Worm (Caenorhabditis elegans) whole organism, young adult: ENCODE data around the gene T28C12.6.

Source experiments
- B0336.3 ChIP-seq: fragments of 200-800 bp; sonication (Bioruptor generic); IDR thresholded peaks from 2 replicates; pipeline ENCODE4 v1.3.6; 2022; ENCODE audit warnings: missing genetic modification characterization, missing compliant biosample characterization
- C06A6.2 ChIP-seq: fragments of 200-800 bp; sonication (Bioruptor generic); conservative IDR thresholded peaks from 2 replicates; pipeline ENCODE4 v1.3.6; 2022; ENCODE audit warnings: missing genetic modification characterization, missing compliant biosample characterization
- F57C9.4 ChIP-seq: sonication (generic microtip); optimal IDR thresholded peaks from 2 replicates; lab custom pipeline; 2017; ENCODE audit warnings: mild to moderate bottlenecking, missing genetic modification characterization, missing compliant biosample characterization
- K12H6.12 ChIP-seq: fragments of 200-800 bp; sonication (Bioruptor generic); optimal IDR thresholded peaks from 2 replicates; lab custom pipeline; 2018; ENCODE audit warnings: mild to moderate bottlenecking, missing genetic modification characterization, missing compliant biosample characterization
- T07F8.4 ChIP-seq: sonication (generic microtip); optimal IDR thresholded peaks from 2 replicates; lab custom pipeline; 2016; ENCODE audit warnings: mild to moderate bottlenecking, missing genetic modification characterization, moderate library complexity, missing compliant biosample characterization
- atf-7 ChIP-seq: sonication (generic microtip); optimal IDR thresholded peaks from 2 replicates; lab custom pipeline; 2017; ENCODE audit warnings: mild to moderate bottlenecking, missing genetic modification characterization, missing compliant biosample characterization
- attf-6 ChIP-seq: fragments of 200-800 bp; sonication (Bioruptor generic); IDR thresholded peaks from 2 replicates; pipeline ENCODE4 v1.3.6; 2022; ENCODE audit warnings: missing genetic modification reagents, missing genetic modification characterization, missing compliant biosample characterization
- bed-1 ChIP-seq: fragments of 200-800 bp; sonication (Bioruptor generic); IDR thresholded peaks from 2 replicates; pipeline ENCODE4 v1.3.6; 2022; ENCODE audit warnings: missing genetic modification reagents, missing genetic modification characterization, missing compliant biosample characterization
- cebp-1 ChIP-seq, 2 experiments: fragments of 200-800 bp in 1 of 2; sonication (Bioruptor generic) in 1 of 2; sonication (generic microtip) in 1 of 2; IDR thresholded peaks in 1 of 2; optimal IDR thresholded peaks in 1 of 2; 2 replicates each; pipeline versions ENCODE4 v1.3.6 to Lab custom; 2017 to 2022; ENCODE audit warnings: missing compliant biosample characterization in 2 of 2, missing genetic modification characterization in 2 of 2, mild to moderate bottlenecking in 1 of 2, missing genetic modification reagents in 1 of 2, moderate library complexity in 1 of 2
- chd-7 ChIP-seq: sonication (generic microtip); optimal IDR thresholded peaks from 2 replicates; lab custom pipeline; 2016; ENCODE audit warnings: mild to moderate bottlenecking, missing genetic modification characterization, moderate library complexity, missing compliant biosample characterization
- dox-1 ChIP-seq: fragments of 200-800 bp; sonication (Bioruptor generic); IDR thresholded peaks from 2 replicates; pipeline ENCODE4 v1.3.6; 2022; ENCODE audit warnings: missing genetic modification reagents, missing genetic modification characterization, missing compliant biosample characterization
- dpl-1 ChIP-seq: fragments of 150-350 bp; optimal IDR thresholded peaks from 2 replicates; lab custom pipeline; 2014; ENCODE audit warnings: missing biosample characterization, missing genetic modification reagents, missing genetic modification characterization
- him-1 ChIP-seq: sonication (generic microtip); optimal IDR thresholded peaks from 2 replicates; lab custom pipeline; 2016; ENCODE audit warnings: missing genotype, missing genetic modification reagents, missing genetic modification characterization, missing compliant biosample characterization
- lag-1 ChIP-seq: fragments of 200-800 bp; sonication (Bioruptor generic); IDR thresholded peaks from 2 replicates; pipeline ENCODE4 v1.3.6; 2022; ENCODE audit warnings: missing genetic modification reagents, missing genetic modification characterization, missing compliant biosample characterization
- let-607 ChIP-seq, 2 experiments: fragments of 200-800 bp in 1 of 2; sonication (Bioruptor generic) in 1 of 2; sonication (generic microtip) in 1 of 2; optimal IDR thresholded peaks; 2 replicates each; lab custom pipeline; 2016 to 2018; ENCODE audit warnings: mild to moderate bottlenecking in 2 of 2, missing compliant biosample characterization in 2 of 2, missing genetic modification characterization in 2 of 2, moderate library complexity in 2 of 2, missing genotype in 1 of 2
- lin-54 ChIP-seq: fragments of 200-800 bp; sonication (Bioruptor generic); optimal IDR thresholded peaks from 2 replicates; lab custom pipeline; 2018; ENCODE audit warnings: mild to moderate bottlenecking, missing genetic modification characterization, missing compliant biosample characterization
- lir-1 ChIP-seq: fragments of 200-800 bp; sonication (Bioruptor generic); conservative IDR thresholded peaks from 2 replicates; pipeline ENCODE4 v1.3.6; 2022; ENCODE audit warnings: missing genetic modification reagents, missing genetic modification characterization, missing compliant biosample characterization
- lsy-27 ChIP-seq: sonication (generic microtip); optimal IDR thresholded peaks from 2 replicates; lab custom pipeline; 2017; ENCODE audit warnings: missing genetic modification characterization, mild to moderate bottlenecking, missing compliant biosample characterization, antibody characterized with exemption, missing genotype, borderline replicate concordance; ENCODE audit not compliant: insufficient read depth
- mes-4 ChIP-seq: sonication (generic microtip); optimal IDR thresholded peaks from 2 replicates; lab custom pipeline; 2016; ENCODE audit warnings: missing genotype, missing genetic modification characterization, missing compliant biosample characterization
- mxl-1 ChIP-seq: sonication (generic microtip); optimal IDR thresholded peaks from 2 replicates; lab custom pipeline; 2016; ENCODE audit warnings: missing genetic modification characterization, missing compliant biosample characterization
- nfyb-1 ChIP-seq: fragments of 200-800 bp; sonication (Bioruptor generic); IDR thresholded peaks from 2 replicates; pipeline ENCODE4 v1.3.6; 2022; ENCODE audit warnings: missing genetic modification reagents, missing genetic modification characterization, missing compliant biosample characterization
- nhr-120 ChIP-seq: fragments of 200-800 bp; sonication (Bioruptor generic); IDR thresholded peaks from 2 replicates; pipeline ENCODE4 v1.3.6; 2022; ENCODE audit warnings: missing genetic modification characterization, missing compliant biosample characterization
- nhr-80 ChIP-seq: sonication (generic microtip); optimal IDR thresholded peaks from 2 replicates; lab custom pipeline; 2016; ENCODE audit warnings: missing genetic modification characterization, missing compliant biosample characterization
- pbrm-1 ChIP-seq: fragments of 200-800 bp; sonication (Bioruptor generic); IDR thresholded peaks from 2 replicates; pipeline ENCODE4 v1.3.6; 2022; ENCODE audit warnings: missing genetic modification reagents, missing genetic modification characterization, missing compliant biosample characterization
- rec-8 ChIP-seq, 2 experiments: sonication (generic microtip); optimal IDR thresholded peaks; 2 replicates each; lab custom pipeline; 2016; ENCODE audit warnings: mild to moderate bottlenecking in 2 of 2, missing genetic modification characterization in 2 of 2, missing genetic modification reagents in 2 of 2, missing genotype in 2 of 2, missing biosample characterization in 1 of 2, missing compliant biosample characterization in 1 of 2, moderate library complexity in 1 of 2
- sea-2 ChIP-seq: fragments of 200-800 bp; sonication (Bioruptor generic); IDR thresholded peaks from 2 replicates; pipeline ENCODE4 v1.3.6; 2022; ENCODE audit warnings: missing genetic modification characterization, missing compliant biosample characterization
- snpc-1.3 ChIP-seq: sonication (generic microtip); optimal IDR thresholded peaks from 2 replicates; lab custom pipeline; 2017; ENCODE audit warnings: missing genetic modification characterization, mild to moderate bottlenecking, missing compliant biosample characterization, antibody characterized with exemption, moderate library complexity, missing genotype, missing genetic modification reagents; ENCODE audit not compliant: insufficient read depth
- snpc-3.4 ChIP-seq: sonication (generic microtip); optimal IDR thresholded peaks from 2 replicates; lab custom pipeline; 2017; ENCODE audit warnings: missing genetic modification characterization, mild to moderate bottlenecking, missing compliant biosample characterization, antibody characterized with exemption, moderate library complexity, missing genotype, missing genetic modification reagents
- sptf-2 ChIP-seq: fragments of 200-800 bp; sonication (Bioruptor generic); optimal IDR thresholded peaks from 2 replicates; lab custom pipeline; 2018; ENCODE audit warnings: mild to moderate bottlenecking, missing genetic modification characterization, missing compliant biosample characterization
- zfh-2 ChIP-seq: fragments of 200-800 bp; sonication (Bioruptor generic); conservative IDR thresholded peaks from 2 replicates; pipeline ENCODE4 v1.3.6; 2022; ENCODE audit warnings: missing genetic modification reagents, missing genetic modification characterization, missing compliant biosample characterization

Gene T28C12.6

DNA sequence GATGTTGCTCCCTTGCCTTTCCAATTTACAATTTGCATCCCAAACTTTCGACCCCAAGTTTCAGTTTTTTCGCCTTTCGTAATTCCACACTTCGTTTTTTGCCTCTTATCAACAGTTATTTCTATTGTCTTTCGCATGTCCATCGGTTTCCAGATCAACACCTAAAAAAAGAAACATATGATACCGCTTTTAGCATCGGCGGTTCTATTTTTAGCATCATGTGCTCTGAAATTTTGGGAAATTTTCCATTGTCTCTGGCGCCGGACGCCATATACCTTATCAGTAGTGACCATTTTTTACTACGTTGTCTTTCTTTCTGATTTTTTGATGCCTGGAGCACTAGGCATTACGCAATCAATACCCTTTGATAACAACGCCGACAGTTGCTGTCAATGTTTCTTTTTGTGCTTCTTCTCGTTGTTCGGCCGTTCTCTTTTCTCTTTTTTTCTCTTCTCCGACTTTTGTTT, 20.1 kb upstream of the T28C12.6 start, which contains the start of gene bcl-11:
bcl-11 (plus strand) TSS at position 51 of the 467 bp plus-strand sequence.
- TF ChIP-seq atf-7, result peak; percentile 24
- TF ChIP-seq dox-1 (GFP tag; lab: Robert Waterston, UW), result peak; percentile 34; the same call in 1 of the 2 replicates
- no peak for TF ChIP-seq snpc-3.4 (tag; lab: Kevin White, UChicago)
- no peak; the same call in 1 of the 2 replicates for TF ChIP-seq cebp-1 (GFP tag; IDR thresholded peaks at IDR 0.05; lab: Robert Waterston, UW)
- peak; percentile 60 for TF ChIP-seq cebp-1 (tag; optimal IDR thresholded peaks at IDR 0.05; lab: Kevin White, UChicago)
- peak; percentile 90 for TF ChIP-seq nhr-80 (tag; lab: Kevin White, UChicago)
- no peak for TF ChIP-seq sea-2
- no peak for TF ChIP-seq bed-1 (GFP tag; lab: Robert Waterston, UW)
- TF ChIP-seq lin-54 (GFP tag; lab: Kevin White, UChicago), result no peak
- TF ChIP-seq let-607 (tag; optimal IDR thresholded peaks at IDR 0.05; lab: Kevin White, UChicago), result peak in 1 of 2 experiments; percentile 26
- no peak for TF ChIP-seq pbrm-1
- TF ChIP-seq K12H6.12 (tag; lab: Kevin White, UChicago), result no peak

DNA sequence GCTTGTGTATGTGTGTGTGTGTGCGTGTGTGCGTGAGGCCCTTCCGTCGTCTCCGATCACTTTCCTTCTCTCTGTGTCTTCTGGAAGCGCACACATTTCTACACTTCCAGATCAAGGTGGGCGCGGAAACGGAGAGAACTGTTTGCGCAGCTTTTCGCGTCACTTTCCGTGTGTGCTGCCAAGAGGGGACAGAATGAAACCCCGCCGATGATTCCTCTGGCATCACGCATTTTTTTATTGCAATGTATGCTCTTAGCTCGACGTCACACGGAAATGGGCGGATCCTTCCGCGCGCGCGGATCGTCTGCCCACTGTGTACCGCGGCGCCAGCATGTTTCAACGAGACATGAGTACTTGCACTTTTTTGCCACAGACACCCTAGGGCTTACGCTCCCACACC, 19.5 kb upstream of the T28C12.6 start:
- no peak for TF ChIP-seq nhr-80 (tag; lab: Kevin White, UChicago)
- no peak for TF ChIP-seq dpl-1 (GFP tag; lab: Kevin White, UChicago)
- peak; percentile 33; the same call in 1 of the 2 replicates for TF ChIP-seq dox-1 (GFP tag; lab: Robert Waterston, UW)
- TF ChIP-seq zfh-2 (GFP tag; lab: Robert Waterston, UW), result peak; percentile 87
- TF ChIP-seq, all 124 proteins: peak for 2

DNA sequence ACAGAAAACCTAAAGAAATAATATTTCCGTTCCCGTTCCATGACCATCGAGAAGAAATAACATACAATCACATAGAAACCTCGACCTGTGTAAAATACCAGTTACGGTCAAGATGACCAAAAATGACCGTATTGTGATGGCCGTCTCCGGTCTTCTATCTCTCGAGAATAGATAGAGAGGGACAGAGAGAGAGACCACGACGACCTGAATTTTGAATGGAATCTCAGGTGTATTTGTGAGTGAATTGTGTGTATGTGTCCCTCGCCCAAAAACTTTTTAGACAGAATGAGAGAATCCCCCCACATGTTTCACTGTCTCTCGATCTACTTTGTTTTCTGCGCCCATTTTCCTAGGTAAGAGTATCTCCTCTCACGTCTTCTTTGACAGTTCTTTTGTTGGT, 18.9 kb upstream of the T28C12.6 start:
- TF ChIP-seq mxl-1 (tag; lab: Kevin White, UChicago) (no peak), rec-8 (tag; optimal IDR thresholded peaks at IDR 0.05; lab: Kevin White, UChicago) (no peak), nfyb-1 (no peak), nhr-120 (GFP tag; lab: Robert Waterston, UW) (no peak), B0336.3 (GFP tag; lab: Robert Waterston, UW) (no peak), mes-4 (tag; lab: Kevin White, UChicago) (no peak), sptf-2 (GFP tag; lab: Kevin White, UChicago) (no peak), attf-6 (GFP tag; lab: Robert Waterston, UW) (no peak), lag-1 (GFP tag; lab: Robert Waterston, UW) (no peak), T07F8.4 (no peak), chd-7 (tag; lab: Kevin White, UChicago) (no peak), atf-7 (no peak)

DNA sequence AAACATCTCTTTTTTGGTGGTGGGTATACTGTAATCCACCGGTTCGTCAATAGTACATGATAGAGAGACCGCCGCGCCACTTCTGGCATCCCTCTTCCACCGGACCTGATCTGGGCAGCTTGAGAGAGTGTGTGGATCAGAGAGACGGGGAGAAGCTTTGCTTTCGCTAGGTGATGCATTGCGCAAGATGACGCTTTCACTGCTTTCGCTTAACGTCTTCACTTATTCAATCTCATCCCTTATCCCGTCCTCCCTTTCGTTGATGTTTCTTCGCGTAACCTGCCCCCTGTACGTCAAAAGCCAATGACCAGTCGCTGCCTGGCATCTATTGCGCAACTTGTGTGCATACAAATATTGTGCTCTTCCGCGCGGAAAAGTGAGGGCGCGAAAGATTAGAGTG, 18.3 kb upstream of the T28C12.6 start:
- TF ChIP-seq dox-1 (GFP tag; lab: Robert Waterston, UW) (0 out of 2 replicates have a peak, but pooled peaks have one; percentile 21), him-1 (tag; lab: Kevin White, UChicago) (no peak), snpc-1.3 (tag; lab: Kevin White, UChicago) (no peak), zfh-2 (GFP tag; lab: Robert Waterston, UW) (peak; percentile 50)

DNA sequence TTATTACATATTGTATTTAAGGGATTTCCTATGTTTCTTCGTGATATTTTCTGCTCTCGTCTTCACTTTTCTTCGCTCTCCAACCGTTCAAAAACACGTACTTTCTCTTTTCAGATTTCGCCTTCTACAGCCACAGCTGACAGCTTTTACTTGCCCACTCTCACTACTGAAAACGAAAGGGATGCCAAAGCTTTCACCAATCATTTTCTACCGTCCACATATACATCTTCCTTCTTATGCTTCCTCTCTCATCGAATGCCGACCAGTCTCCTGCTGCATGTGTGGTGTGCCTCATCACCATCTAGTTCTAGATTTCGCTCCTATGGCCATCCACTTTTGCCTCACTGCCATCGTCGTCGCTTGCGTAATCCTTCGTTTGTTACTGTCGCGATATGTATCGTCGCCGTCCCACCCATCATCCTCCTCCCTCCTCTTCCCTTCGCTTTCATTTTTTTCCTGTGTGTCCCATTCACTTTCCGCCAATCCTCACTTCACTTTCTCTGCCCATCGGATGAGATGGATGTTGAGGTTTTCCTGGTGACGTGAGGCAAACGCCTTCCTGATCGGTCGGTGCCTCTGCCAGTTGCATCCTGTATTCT, 17.4 kb upstream of the T28C12.6 start:
- TF ChIP-seq F57C9.4 (no peak), let-607 (tag; optimal IDR thresholded peaks at IDR 0.05; lab: Kevin White, UChicago) (no peak), C06A6.2 (no peak), lir-1 (GFP tag; lab: Robert Waterston, UW) (no peak), lsy-27 (tag; lab: Kevin White, UChicago) (no peak), zfh-2 (GFP tag; lab: Robert Waterston, UW) (0 out of 2 replicates have a peak, but pooled peaks have one; percentile 7)
